Worm (Caenorhabditis elegans) whole organism, young adult: ENCODE data around the gene col-17.

ENCODE experiments used
- Y53F4B.3 ChIP-seq: fragments of 200-800 bp; sonication (Bioruptor generic); IDR thresholded peaks from 2 replicates; pipeline ENCODE4 v1.3.6; 2022; ENCODE audit warnings: missing genetic modification reagents, missing genetic modification characterization, missing compliant biosample characterization
- ZK185.1 ChIP-seq: sonication (generic microtip); optimal IDR thresholded peaks from 2 replicates; lab custom pipeline; 2016; ENCODE audit warnings: mild to moderate bottlenecking, missing genetic modification characterization, missing compliant biosample characterization; ENCODE audit not compliant: poor library complexity, severe bottlenecking
- atf-7 ChIP-seq: sonication (generic microtip); optimal IDR thresholded peaks from 2 replicates; lab custom pipeline; 2017; ENCODE audit warnings: mild to moderate bottlenecking, missing genetic modification characterization, missing compliant biosample characterization
- cebp-1 ChIP-seq, 2 experiments: fragments of 200-800 bp in 1 of 2; sonication (Bioruptor generic) in 1 of 2; sonication (generic microtip) in 1 of 2; IDR thresholded peaks in 1 of 2; optimal IDR thresholded peaks in 1 of 2; 2 replicates each; pipeline versions ENCODE4 v1.3.6 to Lab custom; 2017 to 2022; ENCODE audit warnings: missing compliant biosample characterization in 2 of 2, missing genetic modification characterization in 2 of 2, mild to moderate bottlenecking in 1 of 2, missing genetic modification reagents in 1 of 2, moderate library complexity in 1 of 2
- ceh-27 ChIP-seq: fragments of 200-800 bp; sonication (Bioruptor generic); optimal IDR thresholded peaks from 2 replicates; lab custom pipeline; 2018; ENCODE audit warnings: mild to moderate bottlenecking, missing genetic modification characterization, moderate library complexity, missing compliant biosample characterization
- egrh-3 ChIP-seq: fragments of 200-800 bp; sonication (Bioruptor generic); IDR thresholded peaks from 2 replicates; pipeline ENCODE4 v1.3.6; 2022; ENCODE audit warnings: missing genetic modification reagents, missing genetic modification characterization, missing compliant biosample characterization
- ets-4 ChIP-seq: fragments of 200-800 bp; sonication (Bioruptor generic); optimal IDR thresholded peaks from 2 replicates; lab custom pipeline; 2018; ENCODE audit warnings: mild to moderate bottlenecking, missing genetic modification characterization, missing compliant biosample characterization
- hlh-26 ChIP-seq: fragments of 200-800 bp; sonication (Bioruptor generic); conservative IDR thresholded peaks from 2 replicates; pipeline ENCODE4 v1.3.6; 2022; ENCODE audit warnings: missing genetic modification reagents, missing genetic modification characterization, missing compliant biosample characterization
- lin-54 ChIP-seq: fragments of 200-800 bp; sonication (Bioruptor generic); optimal IDR thresholded peaks from 2 replicates; lab custom pipeline; 2018; ENCODE audit warnings: mild to moderate bottlenecking, missing genetic modification characterization, missing compliant biosample characterization
- sdz-38 ChIP-seq: sonication (generic microtip); optimal IDR thresholded peaks from 2 replicates; lab custom pipeline; 2016; ENCODE audit warnings: missing genotype, missing genetic modification characterization, missing compliant biosample characterization
- sea-2 ChIP-seq: fragments of 200-800 bp; sonication (Bioruptor generic); IDR thresholded peaks from 2 replicates; pipeline ENCODE4 v1.3.6; 2022; ENCODE audit warnings: missing genetic modification characterization, missing compliant biosample characterization
- xnd-1 ChIP-seq: sonication (generic microtip); optimal IDR thresholded peaks from 2 replicates; lab custom pipeline; 2016; ENCODE audit warnings: missing genotype, missing genetic modification reagents, missing genetic modification characterization, missing compliant biosample characterization
- zfh-2 ChIP-seq: fragments of 200-800 bp; sonication (Bioruptor generic); conservative IDR thresholded peaks from 2 replicates; pipeline ENCODE4 v1.3.6; 2022; ENCODE audit warnings: missing genetic modification reagents, missing genetic modification characterization, missing compliant biosample characterization

ce11 chrII:4869793-4870343, 2.5 kb upstream of the col-17 start:
- TF ChIP-seq atf-7 (tag; lab: Kevin White, UChicago) (no peak), Y53F4B.3 (GFP tag; lab: Robert Waterston, UW) (no peak), lin-54 (GFP tag; lab: Kevin White, UChicago) (no peak), ceh-27 (no peak), sea-2 (no peak), ets-4 (GFP tag; lab: Kevin White, UChicago) (no peak), ZK185.1 (tag; lab: Kevin White, UChicago) (no peak), hlh-26 (GFP tag; lab: Robert Waterston, UW) (0 out of 2 replicates have a peak, but pooled peaks have one; percentile 11), egrh-3 (GFP tag; lab: Robert Waterston, UW) (peak; percentile 89), sdz-38 (tag; lab: Kevin White, UChicago) (no peak), cebp-1 (GFP tag; IDR thresholded peaks at IDR 0.05; lab: Robert Waterston, UW) (no peak), cebp-1 (tag; optimal IDR thresholded peaks at IDR 0.05; lab: Kevin White, UChicago) (no peak), zfh-2 (GFP tag; lab: Robert Waterston, UW) (peak; percentile 93), xnd-1 (tag; lab: Kevin White, UChicago) (no peak)
